Worm (Caenorhabditis elegans): ENCODE data around the gene F59B1.8.

DNA sequence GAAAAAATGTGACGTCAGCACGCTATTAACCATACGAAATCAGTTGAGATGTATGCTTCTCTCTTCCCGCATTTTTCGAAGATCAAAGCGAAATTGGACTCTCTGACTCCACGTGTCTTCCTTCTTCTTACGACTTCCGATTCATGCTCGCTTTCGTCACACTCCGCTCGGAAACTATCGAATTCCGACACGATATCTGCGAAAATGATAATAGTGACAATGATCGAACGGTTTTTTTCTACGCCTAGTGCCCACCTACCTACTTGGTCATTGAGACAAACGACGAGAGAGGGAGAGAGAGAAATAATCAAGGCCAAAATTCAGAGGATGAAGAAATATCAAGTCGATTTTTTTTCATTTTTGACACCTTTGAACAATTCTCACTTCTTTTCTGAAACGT is 49.6 kb upstream of the F59B1.8 start:
- TF ChIP-seq pha-4 (tag; optimal IDR thresholded peaks at IDR 0.05) (no peak), nhr-237 (tag; optimal IDR thresholded peaks at IDR 0.05) (no peak), unc-39 (tag; optimal IDR thresholded peaks at IDR 0.05) (no peak), elt-3 (tag; optimal IDR thresholded peaks at IDR 0.05) (no peak), snpc-4 (tag; optimal IDR thresholded peaks at IDR 0.05) (no peak), blmp-1 (tag; optimal IDR thresholded peaks at IDR 0.05) (no peak), flh-1 (GFP tag; optimal IDR thresholded peaks at IDR 0.05) (no peak), nhr-12 (tag; optimal IDR thresholded peaks at IDR 0.05) (no peak), ztf-11 (tag; optimal IDR thresholded peaks at IDR 0.05) (no peak), ceh-83 (GFP tag; optimal IDR thresholded peaks at IDR 0.05) (no peak), hlh-1 (tag; optimal IDR thresholded peaks at IDR 0.05) (no peak), sptf-1 (tag; optimal IDR thresholded peaks at IDR 0.05) (no peak), unc-62 (GFP tag; optimal IDR thresholded peaks at IDR 0.05) (no peak), mep-1 (tag; optimal IDR thresholded peaks at IDR 0.05) (no peak)
